Fruit fly (Drosophila melanogaster) whole organism, embryonic: ENCODE results near the gene Ctr1A.
A peak's percentile ranks its signal among the peaks of the same experiment; 100 is the strongest.

Experiments used
- CG11696 ChIP-seq: fragments of 200-800 bp; sonication (Bioruptor generic); IDR thresholded peaks from 2 replicates; pipeline ENCODE4 v1.3.6; 2022; ENCODE audit warnings: missing biosample characterization, missing genetic modification characterization
- CG14667 ChIP-seq: fragments of 200-800 bp; sonication (Bioruptor generic); IDR thresholded peaks from 2 replicates; pipeline ENCODE4 v1.3.6; 2022; ENCODE audit warnings: missing biosample characterization, missing genetic modification characterization
- CG15479 ChIP-seq: fragments of 200-800 bp; sonication (Bioruptor generic); optimal IDR thresholded peaks from 3 replicates; lab custom pipeline; 2019; ENCODE audit warnings: missing biosample characterization, mild to moderate bottlenecking, missing genetic modification characterization, moderate library complexity
- CG15514 ChIP-seq: fragments of 200-800 bp; sonication (Bioruptor generic); optimal IDR thresholded peaks from 3 replicates; lab custom pipeline; 2017; ENCODE audit warnings: missing biosample characterization, missing genetic modification characterization, mild to moderate bottlenecking, moderate library complexity, missing genetic modification reagents
- CG17359 ChIP-seq: fragments of 200-800 bp; sonication (Bioruptor generic); optimal IDR thresholded peaks from 3 replicates; lab custom pipeline; 2018; ENCODE audit warnings: missing biosample characterization, mild to moderate bottlenecking, missing genetic modification characterization, moderate library complexity
- CG18619 ChIP-seq: fragments of 200-800 bp; sonication (Bioruptor generic); optimal IDR thresholded peaks from 3 replicates; lab custom pipeline; 2017; ENCODE audit warnings: missing biosample characterization, mild to moderate bottlenecking, missing genetic modification characterization
- CG18764 ChIP-seq: fragments of 200-800 bp; sonication (Bioruptor generic); optimal IDR thresholded peaks from 3 replicates; lab custom pipeline; 2016; ENCODE audit warnings: missing biosample characterization, missing genetic modification characterization
- CG30403 ChIP-seq: fragments of 200-800 bp; sonication (Bioruptor generic); optimal IDR thresholded peaks from 3 replicates; lab custom pipeline; 2016; ENCODE audit warnings: missing biosample characterization, missing genetic modification characterization
- CG31365 ChIP-seq: fragments of 200-800 bp; sonication (Bioruptor generic); optimal IDR thresholded peaks from 2 replicates; lab custom pipeline; 2018; ENCODE audit warnings: missing biosample characterization, mild to moderate bottlenecking, missing genetic modification characterization
- CG42726 ChIP-seq: fragments of 200-800 bp; sonication (Bioruptor generic); IDR thresholded peaks from 2 replicates; pipeline ENCODE4 v1.3.6; 2022; ENCODE audit warnings: missing biosample characterization, missing genetic modification characterization; ENCODE audit not compliant: partially characterized antibody
- CG4282 ChIP-seq: fragments of 200-800 bp; sonication (Bioruptor generic); optimal IDR thresholded peaks from 2 replicates; lab custom pipeline; 2016; ENCODE audit warnings: missing biosample characterization, missing genetic modification characterization
- CG5245 ChIP-seq: fragments of 200-800 bp; sonication (Bioruptor generic); optimal IDR thresholded peaks from 3 replicates; lab custom pipeline; 2016; ENCODE audit warnings: missing biosample characterization, missing genetic modification characterization
- CG7357 ChIP-seq: fragments of 200-800 bp; sonication (Bioruptor generic); IDR thresholded peaks from 3 replicates; pipeline ENCODE4 v1.3.6; 2022; ENCODE audit warnings: missing biosample characterization, missing genetic modification characterization
- CG7372 ChIP-seq: fragments of 200-800 bp; sonication (Bioruptor generic); IDR thresholded peaks from 2 replicates; pipeline ENCODE4 v1.3.6; 2022; ENCODE audit warnings: missing biosample characterization, missing genetic modification characterization
- CG7745 ChIP-seq: fragments of 200-800 bp; sonication (Bioruptor generic); optimal IDR thresholded peaks from 2 replicates; lab custom pipeline; 2018; ENCODE audit warnings: missing biosample characterization, mild to moderate bottlenecking, missing genetic modification characterization, moderate library complexity
- CG7963 ChIP-seq: fragments of 200-800 bp; sonication (Bioruptor generic); IDR thresholded peaks from 3 replicates; pipeline ENCODE4 v1.3.6; 2022; ENCODE audit warnings: missing biosample characterization, missing genetic modification characterization; ENCODE audit not compliant: partially characterized antibody
- CG8281 ChIP-seq: fragments of 200-800 bp; sonication (Bioruptor generic); optimal IDR thresholded peaks from 2 replicates; lab custom pipeline; 2018; ENCODE audit warnings: missing biosample characterization, mild to moderate bottlenecking, missing genetic modification characterization, moderate library complexity
- CHES-1-like ChIP-seq: fragments of 200-800 bp; sonication (Bioruptor generic); optimal IDR thresholded peaks from 2 replicates; lab custom pipeline; 2016; ENCODE audit warnings: missing biosample characterization, missing genetic modification characterization
- Dfd ChIP-seq, 2 experiments: fragments of >200 bp; optimal IDR thresholded peaks; 2 replicates each; lab custom pipeline; 2017; ENCODE audit warnings: missing biosample characterization in 2 of 2, missing genetic modification characterization in 2 of 2
- Dll ChIP-seq: fragments of 200-800 bp; sonication (Bioruptor generic); IDR thresholded peaks from 4 replicates; pipeline ENCODE4 v1.3.6; 2022; ENCODE audit warnings: missing biosample characterization, missing genetic modification characterization; ENCODE audit not compliant: partially characterized antibody
- Ets97D ChIP-seq: fragments of 200-800 bp; sonication (Bioruptor generic); optimal IDR thresholded peaks from 3 replicates; lab custom pipeline; 2016; ENCODE audit warnings: missing biosample characterization, missing genetic modification characterization
- HmgD ChIP-seq: fragments of 200-800 bp; sonication (Bioruptor generic); optimal IDR thresholded peaks from 3 replicates; lab custom pipeline; 2016; ENCODE audit warnings: missing biosample characterization, missing genetic modification characterization
- Hmr ChIP-seq: fragments of 200-800 bp; sonication (Bioruptor generic); optimal IDR thresholded peaks from 3 replicates; lab custom pipeline; 2017; ENCODE audit warnings: mild to moderate bottlenecking, missing biosample characterization, missing genetic modification reagents, missing genetic modification characterization
- Hr3 ChIP-seq: fragments of 200-800 bp; sonication (Bioruptor generic); optimal IDR thresholded peaks from 3 replicates; lab custom pipeline; 2016; ENCODE audit warnings: missing biosample characterization, missing genetic modification characterization
- Jarid2 ChIP-seq: fragments of 200-800 bp; sonication (Bioruptor generic); optimal IDR thresholded peaks from 3 replicates; lab custom pipeline; 2017; ENCODE audit warnings: mild to moderate bottlenecking, missing biosample characterization, missing genetic modification reagents, missing genetic modification characterization
- Kr ChIP-seq: fragments of 200-800 bp; sonication (Bioruptor generic); optimal IDR thresholded peaks from 2 replicates; lab custom pipeline; 2017; ENCODE audit warnings: missing biosample characterization, mild to moderate bottlenecking, missing genetic modification characterization
- Lpt ChIP-seq: fragments of >200 bp; optimal IDR thresholded peaks from 2 replicates; lab custom pipeline; 2018; ENCODE audit warnings: missing biosample characterization, missing genetic modification characterization
- Meics ChIP-seq: fragments of 200-800 bp; sonication (Bioruptor generic); optimal IDR thresholded peaks from 2 replicates; lab custom pipeline; 2017; ENCODE audit warnings: missing biosample characterization, mild to moderate bottlenecking, missing genetic modification characterization
- Myb ChIP-seq: fragments of 200-800 bp; sonication (Bioruptor generic); optimal IDR thresholded peaks from 2 replicates; lab custom pipeline; 2016; ENCODE audit warnings: missing biosample characterization, missing genetic modification characterization
- Ravus ChIP-seq: fragments of 200-800 bp; sonication (Bioruptor generic); IDR thresholded peaks from 2 replicates; pipeline ENCODE4 v1.3.6; 2022; ENCODE audit warnings: missing biosample characterization, missing genetic modification characterization
- Sin3A ChIP-seq: fragments of >200 bp; optimal IDR thresholded peaks from 2 replicates; lab custom pipeline; 2018
- Vsx1 ChIP-seq: fragments of 200-800 bp; sonication (Bioruptor generic); optimal IDR thresholded peaks from 2 replicates; lab custom pipeline; 2017; ENCODE audit warnings: missing biosample characterization, mild to moderate bottlenecking, missing genetic modification characterization, missing genetic modification reagents
- amos ChIP-seq: fragments of 200-800 bp; sonication (Bioruptor generic); IDR thresholded peaks from 2 replicates; pipeline ENCODE4 v1.3.6; 2022; ENCODE audit warnings: missing biosample characterization, missing genetic modification characterization; ENCODE audit not compliant: partially characterized antibody
- cad ChIP-seq: fragments of >200 bp; optimal IDR thresholded peaks from 2 replicates; lab custom pipeline; 2017; ENCODE audit warnings: missing biosample characterization, missing genetic modification characterization
- cato ChIP-seq: fragments of 200-800 bp; sonication (Bioruptor generic); optimal IDR thresholded peaks from 2 replicates; lab custom pipeline; 2016; ENCODE audit warnings: missing biosample characterization, missing genetic modification characterization, borderline replicate concordance
- chinmo ChIP-seq: fragments of 200-800 bp; sonication (Bioruptor generic); IDR thresholded peaks from 4 replicates; pipeline ENCODE4 v1.3.6; 2022; ENCODE audit warnings: missing biosample characterization, missing genetic modification characterization; ENCODE audit not compliant: partially characterized antibody
- dysf ChIP-seq: fragments of 200-800 bp; sonication (Bioruptor generic); IDR thresholded peaks from 3 replicates; pipeline ENCODE4 v1.3.6; 2022; ENCODE audit warnings: missing biosample characterization, missing genetic modification characterization
- emc ChIP-seq: fragments of 200-800 bp; sonication (Bioruptor generic); optimal IDR thresholded peaks from 2 replicates; lab custom pipeline; 2016; ENCODE audit warnings: missing biosample characterization, missing genetic modification characterization
- fd3F ChIP-seq: fragments of 200-800 bp; sonication (Bioruptor generic); optimal IDR thresholded peaks from 2 replicates; lab custom pipeline; 2018; ENCODE audit warnings: missing biosample characterization, mild to moderate bottlenecking, missing genetic modification characterization, moderate library complexity
- gsb ChIP-seq: fragments of 200-800 bp; sonication (Bioruptor generic); IDR thresholded peaks from 2 replicates; pipeline ENCODE4 v1.3.6; 2022; ENCODE audit warnings: missing biosample characterization, missing genetic modification characterization
- h ChIP-seq: fragments of >200 bp; optimal IDR thresholded peaks from 2 replicates; lab custom pipeline; 2017
- hb ChIP-seq: fragments of 200-800 bp; sonication (Bioruptor generic); IDR thresholded peaks from 3 replicates; pipeline ENCODE4 v1.3.6; 2022; ENCODE audit warnings: missing biosample characterization, missing genetic modification characterization; ENCODE audit not compliant: partially characterized antibody
- hkb ChIP-seq, 2 experiments: fragments of 200-800 bp in 1 of 2; fragments of >200 bp in 1 of 2; sonication (Bioruptor generic) in 1 of 2; IDR thresholded peaks in 1 of 2; optimal IDR thresholded peaks in 1 of 2; 2 replicates each; pipeline versions ENCODE4 v1.3.6 to Lab custom; 2017 to 2022; ENCODE audit warnings: missing biosample characterization in 1 of 2, missing genetic modification characterization in 1 of 2
- lab ChIP-seq: fragments of 200-800 bp; sonication (Bioruptor generic); optimal IDR thresholded peaks from 3 replicates; lab custom pipeline; 2017; ENCODE audit warnings: missing biosample characterization, missing genetic modification characterization, mild to moderate bottlenecking, moderate library complexity, missing genetic modification reagents
- lbe ChIP-seq: fragments of 200-800 bp; sonication (Bioruptor generic); optimal IDR thresholded peaks from 2 replicates; lab custom pipeline; 2016; ENCODE audit warnings: missing biosample characterization, mild to moderate bottlenecking, missing genetic modification characterization
- lmd ChIP-seq: fragments of 200-800 bp; sonication (Bioruptor generic); IDR thresholded peaks from 2 replicates; pipeline ENCODE4 v1.3.6; 2022; ENCODE audit warnings: missing biosample characterization, missing genetic modification characterization
- nau ChIP-seq: fragments of 200-800 bp; sonication (Bioruptor generic); optimal IDR thresholded peaks from 3 replicates; lab custom pipeline; 2017; ENCODE audit warnings: missing biosample characterization, mild to moderate bottlenecking, missing genetic modification characterization, missing genetic modification reagents
- repo ChIP-seq: fragments of 200-800 bp; sonication (Bioruptor generic); optimal IDR thresholded peaks from 2 replicates; lab custom pipeline; 2016; ENCODE audit warnings: missing biosample characterization, missing genetic modification characterization
- salm ChIP-seq: fragments of 200-800 bp; sonication (Bioruptor generic); optimal IDR thresholded peaks from 2 replicates; lab custom pipeline; 2018; ENCODE audit warnings: missing biosample characterization, mild to moderate bottlenecking, missing genetic modification characterization
- sug ChIP-seq: fragments of 200-800 bp; optimal IDR thresholded peaks from 2 replicates; lab custom pipeline; 2019; ENCODE audit warnings: missing biosample characterization, mild to moderate bottlenecking, missing genetic modification characterization, moderate library complexity
- wdn ChIP-seq: fragments of 200-800 bp; sonication (Bioruptor generic); IDR thresholded peaks from 2 replicates; pipeline ENCODE4 v1.3.6; 2022; ENCODE audit warnings: missing biosample characterization, missing genetic modification characterization

The Ctr1A gene

DNA sequence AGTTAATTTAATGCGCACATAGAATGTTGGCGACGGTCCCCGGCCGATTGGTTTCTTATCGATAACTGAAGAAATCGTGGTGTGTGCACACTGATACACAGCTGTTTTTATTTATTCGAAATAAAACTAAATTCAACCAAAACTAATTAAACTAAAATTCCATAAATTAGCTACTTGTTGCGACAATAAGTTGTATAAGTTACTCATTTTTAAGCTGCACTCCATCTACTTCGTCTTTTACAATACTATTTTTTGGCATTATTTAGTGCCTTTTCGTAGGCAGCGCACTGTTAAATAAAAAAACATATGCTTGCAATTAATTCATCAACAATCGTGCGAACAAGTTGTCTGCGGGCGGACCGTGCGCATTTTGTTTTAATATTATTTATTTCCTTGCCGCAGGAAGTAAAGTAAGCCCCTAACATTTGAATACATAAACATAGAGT lies at the start of gene Ctr1A, which contains the start of gene CG3224 (continued):
- TF ChIP-seq CG31365, result no peak
- TF ChIP-seq chinmo (GFP tag; lab: Robert Waterston, UW), result peak; percentile 79; the same call in 2 of the 4 replicates
- no peak for TF ChIP-seq CG18619
- TF ChIP-seq Sin3A (lab: Kevin White, UChicago), result peak; percentile 20
- TF ChIP-seq CG7357, result no peak
- TF ChIP-seq CG11696, result no peak
- TF ChIP-seq Vsx1, result no peak
- TF ChIP-seq CG7745 (tag; lab: Kevin White, UChicago), result no peak
- TF ChIP-seq Myb (GFP tag; lab: Kevin White, UChicago), result no peak
- peak; percentile 51 for TF ChIP-seq Ets97D (GFP tag; lab: Kevin White, UChicago)
- TF ChIP-seq Kr (GFP tag; lab: Kevin White, UChicago), result no peak
- TF ChIP-seq cad (GFP tag; lab: Kevin White, UChicago), result no peak
- no peak for TF ChIP-seq CG7963 (GFP tag; lab: Robert Waterston, UW)
- peak; percentile 13 for TF ChIP-seq Jarid2 (GFP tag; lab: Kevin White, UChicago)
- no peak for TF ChIP-seq CG30403 (GFP tag; lab: Kevin White, UChicago)
- TF ChIP-seq CG15514 (GFP tag; lab: Kevin White, UChicago), result peak; percentile 37
- no peak for TF ChIP-seq sug (tag; lab: Kevin White, UChicago)
- peak; percentile 13 for TF ChIP-seq CHES-1-like (GFP tag; lab: Kevin White, UChicago)
- no peak for TF ChIP-seq Hmr (GFP tag; lab: Kevin White, UChicago)
- no peak for TF ChIP-seq salm
- no peak for TF ChIP-seq Hr3 (GFP tag; lab: Kevin White, UChicago)
- TF ChIP-seq lmd (GFP tag; lab: Robert Waterston, UW), result no peak
- TF ChIP-seq CG42726 (GFP tag; lab: Robert Waterston, UW), result no peak
- TF ChIP-seq emc, result no peak
- no peak for TF ChIP-seq Dll (GFP tag; lab: Robert Waterston, UW)
- no peak for TF ChIP-seq lbe (GFP tag; lab: Kevin White, UChicago)
- TF ChIP-seq hkb (optimal IDR thresholded peaks at IDR 0.05; lab: Kevin White, UChicago), result no peak
- TF ChIP-seq hkb (GFP tag; IDR thresholded peaks at IDR 0.05; lab: Robert Waterston, UW), result no peak
- TF ChIP-seq CG14667 (GFP tag; lab: Robert Waterston, UW), result no peak
- no peak for TF ChIP-seq CG15479 (GFP tag; lab: Kevin White, UChicago)
- no peak for TF ChIP-seq HmgD (GFP tag; lab: Kevin White, UChicago)
- no peak for TF ChIP-seq CG8281 (tag; lab: Kevin White, UChicago)
- TF ChIP-seq Meics (GFP tag; lab: Kevin White, UChicago), result no peak
- TF ChIP-seq fd3F (GFP tag; lab: Kevin White, UChicago), result no peak
- TF ChIP-seq nau (GFP tag; lab: Kevin White, UChicago), result no peak
- TF ChIP-seq h (lab: Kevin White, UChicago), result no peak
- no peak for TF ChIP-seq wdn
- no peak for TF ChIP-seq CG17359 (tag; lab: Kevin White, UChicago)
- no peak for TF ChIP-seq hb (GFP tag; lab: Robert Waterston, UW)
- TF ChIP-seq lab (GFP tag; lab: Kevin White, UChicago), result peak; percentile 13
- TF ChIP-seq cato (GFP tag; lab: Kevin White, UChicago), result no peak
- TF ChIP-seq CG7372 (GFP tag; lab: Robert Waterston, UW), result no peak
- TF ChIP-seq CG18764 (GFP tag; lab: Kevin White, UChicago), result no peak
- TF ChIP-seq dysf (GFP tag; lab: Robert Waterston, UW), result no peak
- TF ChIP-seq gsb, result no peak
- TF ChIP-seq Ravus (GFP tag; lab: Robert Waterston, UW), result no peak
- TF ChIP-seq Dfd (GFP tag; optimal IDR thresholded peaks at IDR 0.05; lab: Kevin White, UChicago), result no peak
- TF ChIP-seq amos, result no peak
- no peak for TF ChIP-seq Lpt (GFP tag; lab: Kevin White, UChicago)
- no peak for TF ChIP-seq CG5245 (GFP tag; lab: Kevin White, UChicago)
- TF ChIP-seq repo (GFP tag; lab: Kevin White, UChicago), result no peak
- TF ChIP-seq CG4282 (GFP tag; lab: Kevin White, UChicago), result no peak
